Fruit fly (Drosophila melanogaster) whole organism, embryonic: ENCODE results near the gene CG12814.

Experiments
- B-H1 ChIP-seq: fragments of 200-800 bp; sonication (Bioruptor generic); IDR thresholded peaks from 3 replicates; pipeline ENCODE4 v1.3.6; 2022; ENCODE audit warnings: missing biosample characterization, missing genetic modification characterization
- CG10267 ChIP-seq: fragments of 200-800 bp; sonication (Bioruptor generic); optimal IDR thresholded peaks from 2 replicates; lab custom pipeline; 2018; ENCODE audit warnings: missing biosample characterization, mild to moderate bottlenecking, missing genetic modification characterization, moderate library complexity
- CG10565 ChIP-seq: fragments of 200-800 bp; sonication (Bioruptor generic); optimal IDR thresholded peaks from 3 replicates; lab custom pipeline; 2016; ENCODE audit warnings: missing biosample characterization, mild to moderate bottlenecking, missing genetic modification characterization
- CG11093 ChIP-seq: fragments of 200-800 bp; sonication (Bioruptor generic); IDR thresholded peaks from 3 replicates; pipeline ENCODE4 v1.3.6; 2022; ENCODE audit warnings: missing biosample characterization, missing genetic modification characterization
- CG12071 ChIP-seq: fragments of 200-800 bp; sonication (Bioruptor generic); optimal IDR thresholded peaks from 3 replicates; lab custom pipeline; 2018; ENCODE audit warnings: missing biosample characterization, mild to moderate bottlenecking, missing genetic modification characterization
- CG13894 ChIP-seq: fragments of 200-800 bp; sonication (Bioruptor generic); optimal IDR thresholded peaks from 3 replicates; lab custom pipeline; 2018; ENCODE audit warnings: missing biosample characterization, mild to moderate bottlenecking, missing genetic modification characterization, moderate library complexity
- CG14860 ChIP-seq: fragments of 200-800 bp; sonication (Bioruptor generic); IDR thresholded peaks from 3 replicates; pipeline ENCODE4 v1.3.6; 2022; ENCODE audit warnings: missing biosample characterization, missing genetic modification characterization; ENCODE audit not compliant: partially characterized antibody
- CG15269 ChIP-seq: fragments of 200-800 bp; sonication (Bioruptor generic); optimal IDR thresholded peaks from 2 replicates; lab custom pipeline; 2018; ENCODE audit warnings: missing biosample characterization, mild to moderate bottlenecking, missing genetic modification characterization, moderate library complexity
- CG17186 ChIP-seq: fragments of 200-800 bp; sonication (Bioruptor generic); optimal IDR thresholded peaks from 3 replicates; lab custom pipeline; 2017; ENCODE audit warnings: missing biosample characterization, missing genetic modification reagents, missing genetic modification characterization
- CG1832 ChIP-seq: fragments of 200-800 bp; sonication (Bioruptor generic); optimal IDR thresholded peaks from 2 replicates; lab custom pipeline; 2017; ENCODE audit warnings: missing biosample characterization, mild to moderate bottlenecking, missing genetic modification characterization, inconsistent platforms
- CG3163 ChIP-seq: fragments of 200-800 bp; sonication (Bioruptor generic); optimal IDR thresholded peaks from 3 replicates; lab custom pipeline; 2016; ENCODE audit warnings: missing biosample characterization, missing genetic modification characterization
- CG6272 ChIP-seq: fragments of 200-800 bp; sonication (Bioruptor generic); IDR thresholded peaks from 2 replicates; pipeline ENCODE4 v1.3.6; 2022; ENCODE audit warnings: missing biosample characterization, missing genetic modification characterization
- CG7372 ChIP-seq: fragments of 200-800 bp; sonication (Bioruptor generic); IDR thresholded peaks from 2 replicates; pipeline ENCODE4 v1.3.6; 2022; ENCODE audit warnings: missing biosample characterization, missing genetic modification characterization
- CG9215 ChIP-seq: fragments of 200-800 bp; sonication (Bioruptor generic); IDR thresholded peaks from 2 replicates; pipeline ENCODE4 v1.3.6; 2022; ENCODE audit warnings: missing biosample characterization, missing genetic modification characterization
- CG9437 ChIP-seq: fragments of 200-800 bp; sonication (Bioruptor generic); optimal IDR thresholded peaks from 2 replicates; lab custom pipeline; 2018; ENCODE audit warnings: missing biosample characterization, mild to moderate bottlenecking, missing genetic modification characterization
- CG9727 ChIP-seq: fragments of 200-800 bp; sonication (Bioruptor generic); optimal IDR thresholded peaks from 3 replicates; lab custom pipeline; 2017; ENCODE audit warnings: missing biosample characterization, mild to moderate bottlenecking, missing genetic modification characterization
- CG9876 ChIP-seq: fragments of 200-800 bp; sonication (Bioruptor generic); optimal IDR thresholded peaks from 2 replicates; lab custom pipeline; 2016; ENCODE audit warnings: missing biosample characterization, missing genetic modification characterization
- Deaf1 ChIP-seq: fragments of 200-800 bp; optimal IDR thresholded peaks from 3 replicates; lab custom pipeline; 2019; ENCODE audit warnings: missing biosample characterization, mild to moderate bottlenecking, missing genetic modification characterization, moderate library complexity
- Dfd ChIP-seq, 2 experiments: fragments of >200 bp; optimal IDR thresholded peaks; 2 replicates each; lab custom pipeline; 2017; ENCODE audit warnings: missing biosample characterization in 2 of 2, missing genetic modification characterization in 2 of 2
- Hr51 ChIP-seq, 2 experiments: fragments of 200-800 bp; sonication (Bioruptor generic); optimal IDR thresholded peaks; 2 replicates in 1 of 2; 3 replicates in 1 of 2; lab custom pipeline; 2016 to 2018; ENCODE audit warnings: missing biosample characterization in 2 of 2, missing genetic modification characterization in 2 of 2, mild to moderate bottlenecking in 1 of 2, moderate library complexity in 1 of 2
- Lim3 ChIP-seq: fragments of 200-800 bp; sonication (Bioruptor generic); IDR thresholded peaks from 2 replicates; pipeline ENCODE4 v1.3.6; 2022; ENCODE audit warnings: missing biosample characterization, missing genetic modification characterization
- MESR4 ChIP-seq: fragments of 200-800 bp; sonication (Bioruptor generic); optimal IDR thresholded peaks from 2 replicates; lab custom pipeline; 2018; ENCODE audit warnings: missing biosample characterization, mild to moderate bottlenecking, missing genetic modification characterization, moderate library complexity
- Mad ChIP-seq: fragments of 200-800 bp; sonication (Bioruptor generic); optimal IDR thresholded peaks from 2 replicates; lab custom pipeline; 2016; ENCODE audit warnings: missing biosample characterization, missing genetic modification characterization
- Ravus ChIP-seq: fragments of 200-800 bp; sonication (Bioruptor generic); IDR thresholded peaks from 2 replicates; pipeline ENCODE4 v1.3.6; 2022; ENCODE audit warnings: missing biosample characterization, missing genetic modification characterization
- Sox100B ChIP-seq: fragments of 200-800 bp; sonication (Bioruptor generic); optimal IDR thresholded peaks from 3 replicates; lab custom pipeline; 2018; ENCODE audit warnings: missing biosample characterization, mild to moderate bottlenecking, missing genetic modification characterization
- Sox102F ChIP-seq: fragments of 200-800 bp; sonication (Bioruptor generic); optimal IDR thresholded peaks from 2 replicates; lab custom pipeline; 2018; ENCODE audit warnings: missing biosample characterization, mild to moderate bottlenecking, missing genetic modification characterization, moderate library complexity
- Spps ChIP-seq: fragments of 200-800 bp; sonication (Bioruptor generic); optimal IDR thresholded peaks from 2 replicates; lab custom pipeline; 2018; ENCODE audit warnings: missing biosample characterization, mild to moderate bottlenecking, missing genetic modification characterization
- Sry-β ChIP-seq: fragments of 200-800 bp; sonication (Bioruptor generic); optimal IDR thresholded peaks from 2 replicates; lab custom pipeline; 2018; ENCODE audit warnings: missing biosample characterization, mild to moderate bottlenecking, missing genetic modification characterization, moderate library complexity
- Sry-δ ChIP-seq: fragments of 200-800 bp; sonication (Bioruptor generic); optimal IDR thresholded peaks from 2 replicates; lab custom pipeline; 2016; ENCODE audit warnings: missing biosample characterization, missing genetic modification characterization
- al ChIP-seq: fragments of 200-800 bp; sonication (Bioruptor generic); IDR thresholded peaks from 2 replicates; pipeline ENCODE4 v1.3.6; 2022; ENCODE audit warnings: missing biosample characterization, missing genetic modification characterization
- bigmax ChIP-seq: fragments of 200-800 bp; sonication (Bioruptor generic); optimal IDR thresholded peaks from 2 replicates; lab custom pipeline; 2018; ENCODE audit warnings: missing biosample characterization, mild to moderate bottlenecking, missing genetic modification characterization
- cato ChIP-seq: fragments of 200-800 bp; sonication (Bioruptor generic); optimal IDR thresholded peaks from 2 replicates; lab custom pipeline; 2016; ENCODE audit warnings: missing biosample characterization, missing genetic modification characterization, borderline replicate concordance
- chm ChIP-seq: fragments of 200-800 bp; sonication (Bioruptor generic); IDR thresholded peaks from 2 replicates; pipeline ENCODE4 v1.3.6; 2022; ENCODE audit warnings: missing biosample characterization, missing genetic modification characterization
- dati ChIP-seq: fragments of 200-800 bp; sonication (Bioruptor generic); IDR thresholded peaks from 2 replicates; pipeline ENCODE4 v1.3.6; 2022; ENCODE audit warnings: missing biosample characterization, missing genetic modification characterization
- dmrt99B ChIP-seq: fragments of 200-800 bp; sonication (Bioruptor generic); optimal IDR thresholded peaks from 2 replicates; lab custom pipeline; 2018; ENCODE audit warnings: missing biosample characterization, mild to moderate bottlenecking, missing genetic modification characterization, moderate library complexity
- en ChIP-seq: fragments of 200-800 bp; sonication (Bioruptor generic); optimal IDR thresholded peaks from 2 replicates; lab custom pipeline; 2016; ENCODE audit warnings: missing biosample characterization, missing genetic modification characterization
- fru ChIP-seq: fragments of >200 bp; optimal IDR thresholded peaks from 2 replicates; lab custom pipeline; 2017
- gce ChIP-seq: fragments of 200-800 bp; sonication (Bioruptor generic); IDR thresholded peaks from 3 replicates; pipeline ENCODE4 v1.3.6; 2022; ENCODE audit warnings: missing biosample characterization, missing genetic modification characterization
- gsb-n ChIP-seq: fragments of 200-800 bp; sonication (Bioruptor generic); optimal IDR thresholded peaks from 3 replicates; lab custom pipeline; 2018; ENCODE audit warnings: missing biosample characterization, mild to moderate bottlenecking, missing genetic modification characterization
- jing ChIP-seq: fragments of 200-800 bp; sonication (Bioruptor generic); optimal IDR thresholded peaks from 2 replicates; lab custom pipeline; 2018; ENCODE audit warnings: missing biosample characterization, mild to moderate bottlenecking, missing genetic modification characterization
- lab ChIP-seq: fragments of 200-800 bp; sonication (Bioruptor generic); optimal IDR thresholded peaks from 3 replicates; lab custom pipeline; 2017; ENCODE audit warnings: missing biosample characterization, missing genetic modification characterization, mild to moderate bottlenecking, moderate library complexity, missing genetic modification reagents
- lmd ChIP-seq: fragments of 200-800 bp; sonication (Bioruptor generic); IDR thresholded peaks from 2 replicates; pipeline ENCODE4 v1.3.6; 2022; ENCODE audit warnings: missing biosample characterization, missing genetic modification characterization
- nmo ChIP-seq: fragments of 200-800 bp; sonication (Bioruptor generic); optimal IDR thresholded peaks from 2 replicates; lab custom pipeline; 2018; ENCODE audit warnings: missing biosample characterization, mild to moderate bottlenecking, missing genetic modification characterization, moderate library complexity
- nom ChIP-seq: fragments of 200-800 bp; sonication (Bioruptor generic); optimal IDR thresholded peaks from 2 replicates; lab custom pipeline; 2017; ENCODE audit warnings: missing biosample characterization, missing genetic modification characterization, mild to moderate bottlenecking, moderate library complexity, missing genetic modification reagents
- pum ChIP-seq: fragments of 200-800 bp; sonication (Bioruptor generic); optimal IDR thresholded peaks from 2 replicates; lab custom pipeline; 2016; ENCODE audit warnings: missing biosample characterization, missing genetic modification characterization
- row ChIP-seq: fragments of 200-800 bp; sonication (Bioruptor generic); IDR thresholded peaks from 3 replicates; pipeline ENCODE4 v1.3.6; 2022; ENCODE audit warnings: missing biosample characterization, missing genetic modification characterization
- schlank ChIP-seq: fragments of 200-800 bp; sonication (Bioruptor generic); optimal IDR thresholded peaks from 2 replicates; lab custom pipeline; 2018; ENCODE audit warnings: missing biosample characterization, mild to moderate bottlenecking, missing genetic modification characterization
- tin ChIP-seq: fragments of 200-800 bp; sonication (Bioruptor generic); optimal IDR thresholded peaks from 3 replicates; lab custom pipeline; 2016; ENCODE audit warnings: missing biosample characterization, missing genetic modification characterization
- twi ChIP-seq: fragments of 200-800 bp; optimal IDR thresholded peaks from 2 replicates; lab custom pipeline; 2019; ENCODE audit warnings: missing biosample characterization, mild to moderate bottlenecking, missing genetic modification characterization, moderate library complexity
- wek ChIP-seq: fragments of 200-800 bp; sonication (Bioruptor generic); optimal IDR thresholded peaks from 3 replicates; lab custom pipeline; 2018; ENCODE audit warnings: missing biosample characterization, mild to moderate bottlenecking, missing genetic modification characterization, moderate library complexity

CG12814 gene

DNA sequence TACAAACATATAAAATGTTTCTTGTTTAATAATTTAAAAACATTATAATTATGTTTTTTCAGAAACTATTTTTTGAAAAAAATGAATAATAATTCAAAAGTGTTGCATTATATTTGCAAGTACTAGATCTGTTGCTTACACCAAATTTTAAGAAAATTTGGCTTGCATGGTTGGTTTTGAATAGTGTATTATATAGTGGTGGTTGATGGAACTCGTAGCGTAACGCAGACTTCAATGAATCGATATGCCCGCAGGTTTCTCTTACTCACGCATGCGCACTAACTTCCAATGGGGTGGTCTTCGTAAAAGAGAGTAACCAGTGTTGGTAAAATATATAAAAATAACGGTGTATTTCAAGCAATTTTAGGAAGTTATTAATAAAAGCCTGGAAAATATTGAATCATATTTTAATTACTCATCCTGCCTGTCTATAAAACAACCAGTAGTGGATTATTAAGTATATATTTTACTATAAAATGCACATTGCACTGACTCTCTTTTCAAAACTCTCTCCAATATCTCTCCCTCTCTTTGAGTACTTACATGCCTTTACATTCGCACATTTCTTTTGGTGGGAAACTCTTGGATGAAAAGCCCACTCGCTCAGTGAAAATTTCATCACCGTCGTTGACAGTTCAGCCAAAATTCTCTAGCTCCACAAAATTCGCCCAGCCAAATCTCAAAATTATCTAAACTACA lies 830 bp upstream of the CG12814 start, which contains the start of gene Syn (continued):
- TF ChIP-seq Sox102F (GFP tag; lab: Kevin White, UChicago) (peak; percentile 42), CG11093 (GFP tag; lab: Robert Waterston, UW) (no peak), dati (GFP tag; lab: Robert Waterston, UW) (no peak), lab (GFP tag; lab: Kevin White, UChicago) (peak; percentile 28), jing (no peak), B-H1 (no peak), tin (GFP tag; lab: Kevin White, UChicago) (no peak), CG10267 (tag; lab: Kevin White, UChicago) (peak; percentile 24), CG9876 (no peak), Mad (GFP tag; lab: Kevin White, UChicago) (no peak), CG9215 (GFP tag; lab: Robert Waterston, UW) (no peak), dmrt99B (peak; percentile 24), cato (no peak), MESR4 (no peak), gsb-n (no peak), CG13894 (tag; lab: Kevin White, UChicago) (no peak), gce (GFP tag; lab: Robert Waterston, UW) (no peak), fru (lab: Kevin White, UChicago) (no peak), CG10565 (GFP tag; lab: Kevin White, UChicago) (no peak), CG9727 (GFP tag; lab: Kevin White, UChicago) (peak; percentile 35), CG14860 (no peak), CG12071 (GFP tag; lab: Kevin White, UChicago) (no peak), nom (no peak), CG17186 (GFP tag; lab: Kevin White, UChicago) (no peak), row (GFP tag; lab: Robert Waterston, UW) (peak; percentile 63), lmd (GFP tag; lab: Robert Waterston, UW) (no peak), nmo (GFP tag; lab: Kevin White, UChicago) (peak; percentile 26), twi (tag; lab: Kevin White, UChicago) (no peak), Sry-β (GFP tag; lab: Kevin White, UChicago) (no peak), Ravus (GFP tag; lab: Robert Waterston, UW) (no peak), CG6272 (GFP tag; lab: Robert Waterston, UW) (no peak), CG3163 (GFP tag; lab: Kevin White, UChicago) (no peak), en (GFP tag; lab: Kevin White, UChicago) (no peak), Lim3 (no peak), Sry-δ (GFP tag; lab: Kevin White, UChicago) (no peak), CG9437 (peak; percentile 44), Spps (tag; lab: Kevin White, UChicago) (no peak), Hr51 (GFP tag; optimal IDR thresholded peaks at IDR 0.05; lab: Kevin White, UChicago) (peak in 1 of 2 experiments; percentile 62), schlank (no peak), Sox100B (GFP tag; lab: Kevin White, UChicago) (peak; percentile 24), CG15269 (tag; lab: Kevin White, UChicago) (peak; percentile 29), chm (no peak), al (no peak), pum (GFP tag; lab: Kevin White, UChicago) (no peak), CG7372 (GFP tag; lab: Robert Waterston, UW) (no peak), wek (no peak), Deaf1 (tag; lab: Kevin White, UChicago) (no peak), bigmax (GFP tag; lab: Kevin White, UChicago) (no peak), CG1832 (GFP tag; lab: Kevin White, UChicago) (no peak), Dfd (GFP tag; optimal IDR thresholded peaks at IDR 0.05; lab: Kevin White, UChicago) (no peak)
